Worm (Caenorhabditis elegans): ENCODE data around the gene F57H12.6.

ce11 chrIV:7927852-7928251 lies 48.3 kb downstream of the F57H12.6 start, which contains the start of gene gcy-8:
- no peak for TF ChIP-seq unc-55 (GFP tag; optimal IDR thresholded peaks at IDR 0.05)
- no peak for TF ChIP-seq ceh-82 (tag; optimal IDR thresholded peaks at IDR 0.05)
- no peak for TF ChIP-seq unc-39 (tag; optimal IDR thresholded peaks at IDR 0.05)

Data from whole organism, L2 larva.